In the genomic region with DNA sequence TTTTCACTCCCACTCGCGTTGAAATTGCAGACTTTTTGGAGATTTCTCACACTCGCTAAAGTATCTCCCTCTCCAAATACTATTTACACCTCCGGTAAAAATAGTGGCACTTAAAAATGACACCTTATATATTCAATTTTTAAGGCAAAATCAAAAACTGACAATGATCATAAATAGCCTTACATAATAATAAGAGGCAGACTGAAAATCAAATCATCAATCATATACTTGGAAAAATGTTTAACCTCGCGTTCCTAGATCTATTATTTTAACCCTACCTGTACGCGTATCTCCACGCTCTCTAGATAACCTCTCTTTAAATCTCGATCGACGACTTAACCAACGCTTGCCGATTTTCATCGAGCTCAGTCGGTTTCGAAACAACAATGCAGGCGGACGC, we compare ENCODE assay signal across 1 fruit fly cellular context.
TF ChIP-seq lines count a peak whose summit lies in the region.

No protein-coding gene starts in this region.

TF ChIP-seq in whole organism, embryonic, 481 proteins besides CTCF, POLR2A, EP300 and RAD21 (continued from another document):
- TF ChIP-seq tgo (GFP tag; IDR thresholded peaks at IDR 0.05; lab: Robert Waterston, UW): peak; percentile 82
- no peak; the same call in 1 of the 2 replicates for TF ChIP-seq onecut (GFP tag; IDR thresholded peaks at IDR 0.05; lab: Robert Waterston, UW)
- TF ChIP-seq ems (GFP tag; optimal IDR thresholded peaks at IDR 0.05; lab: Kevin White, UChicago): peak; percentile 30
- TF ChIP-seq CG32767 (GFP tag; IDR thresholded peaks at IDR 0.05; lab: Robert Waterston, UW): 0 out of 2 replicates have a peak, but pooled peaks have one; percentile 15
- TF ChIP-seq vfl (GFP tag; optimal IDR thresholded peaks at IDR 0.05; lab: Kevin White, UChicago): peak; percentile 49
- TF ChIP-seq CG13424 (tag; optimal IDR thresholded peaks at IDR 0.05; lab: Kevin White, UChicago): peak; percentile 75
- TF ChIP-seq usp (GFP tag; optimal IDR thresholded peaks at IDR 0.05; lab: Kevin White, UChicago): no peak
- peak; percentile 67 for TF ChIP-seq E2f1 (GFP tag; IDR thresholded peaks at IDR 0.05; lab: Robert Waterston, UW)
- peak; percentile 74 for TF ChIP-seq HLH3B (GFP tag; IDR thresholded peaks at IDR 0.05; lab: Robert Waterston, UW)
- no peak for TF ChIP-seq grn (GFP tag; optimal IDR thresholded peaks at IDR 0.05; lab: Kevin White, UChicago)
- no peak for TF ChIP-seq Dfd (GFP tag; optimal IDR thresholded peaks at IDR 0.05; lab: Kevin White, UChicago)
- TF ChIP-seq CG12942 (GFP tag; optimal IDR thresholded peaks at IDR 0.05; lab: Kevin White, UChicago): no peak
- peak; percentile 54 for TF ChIP-seq Asciz (GFP tag; optimal IDR thresholded peaks at IDR 0.05; lab: Kevin White, UChicago)
- no peak for TF ChIP-seq BEAF-32 (GFP tag; optimal IDR thresholded peaks at IDR 0.05; lab: Kevin White, UChicago)
- no peak for TF ChIP-seq CG12071 (GFP tag; optimal IDR thresholded peaks at IDR 0.05; lab: Kevin White, UChicago)
- peak; percentile 84 for TF ChIP-seq CG14014 (GFP tag; IDR thresholded peaks at IDR 0.05; lab: Robert Waterston, UW)
- no peak for TF ChIP-seq HmgD (GFP tag; optimal IDR thresholded peaks at IDR 0.05; lab: Kevin White, UChicago)
- TF ChIP-seq MTF-1 (GFP tag; optimal IDR thresholded peaks at IDR 0.05; lab: Kevin White, UChicago; ENCODE audit: borderline replicate concordance): no peak
- peak; percentile 85 for TF ChIP-seq Atf6 (GFP tag; IDR thresholded peaks at IDR 0.05; lab: Robert Waterston, UW)
- peak; percentile 49 for TF ChIP-seq CG10267 (tag; optimal IDR thresholded peaks at IDR 0.05; lab: Kevin White, UChicago)
- TF ChIP-seq CG14050 (GFP tag; IDR thresholded peaks at IDR 0.05; lab: Robert Waterston, UW): peak; percentile 72
- TF ChIP-seq ftz-f1 (GFP tag; optimal IDR thresholded peaks at IDR 0.05; lab: Kevin White, UChicago): no peak
